Worm (Caenorhabditis elegans) whole organism, L4 larva: ENCODE data around the gene crn-5.

Experiments used
- D1046.2 ChIP-seq: fragments of 200-800 bp; sonication (Bioruptor generic); IDR thresholded peaks from 2 replicates; pipeline ENCODE4 v1.3.6; 2022; ENCODE audit warnings: missing genetic modification characterization, missing compliant biosample characterization
- F44E2.7 ChIP-seq: fragments of 200-800 bp; sonication (Bioruptor generic); IDR thresholded peaks from 2 replicates; pipeline ENCODE4 v2.1.2; 2022; ENCODE audit warnings: missing genetic modification characterization, missing compliant biosample characterization
- T20F7.1 ChIP-seq: fragments of 200-800 bp; sonication (Bioruptor generic); optimal IDR thresholded peaks from 2 replicates; lab custom pipeline; 2018; ENCODE audit warnings: mild to moderate bottlenecking, missing genetic modification characterization, missing compliant biosample characterization
- T26A8.4 ChIP-seq: fragments of 200-800 bp; sonication (Bioruptor generic); IDR thresholded peaks from 2 replicates; pipeline ENCODE4 v1.3.6; 2022; ENCODE audit warnings: missing genetic modification characterization, missing compliant biosample characterization
- Y48G9A.11 ChIP-seq: fragments of 200-800 bp; sonication (Bioruptor generic); IDR thresholded peaks from 2 replicates; pipeline ENCODE4 v1.3.6; 2022; ENCODE audit warnings: missing genetic modification reagents, missing genetic modification characterization, missing compliant biosample characterization
- Y75B8A.6 ChIP-seq: fragments of 200-800 bp; sonication (Bioruptor generic); IDR thresholded peaks from 2 replicates; pipeline ENCODE4 v1.3.6; 2022; ENCODE audit warnings: missing genetic modification reagents, missing genetic modification characterization, missing compliant biosample characterization
- ZK337.2 ChIP-seq: fragments of 200-800 bp; sonication (Bioruptor generic); IDR thresholded peaks from 2 replicates; pipeline ENCODE4 v1.3.6; 2022; ENCODE audit warnings: missing genetic modification reagents, missing genetic modification characterization, missing compliant biosample characterization
- aha-1 ChIP-seq: fragments of 150-350 bp; peaks from one replicate; lab custom pipeline; 2014; ENCODE audit warnings: missing biosample characterization, missing genetic modification characterization
- ceh-44 ChIP-seq: fragments of 200-800 bp; sonication (Bioruptor generic); IDR thresholded peaks from 2 replicates; pipeline ENCODE4 v1.3.6; 2022; ENCODE audit warnings: missing genetic modification reagents, missing genetic modification characterization, missing compliant biosample characterization
- ctbp-1 ChIP-seq: fragments of 200-800 bp; sonication (Bioruptor generic); IDR thresholded peaks from 2 replicates; pipeline ENCODE4 v1.3.6; 2022; ENCODE audit warnings: missing genetic modification reagents, missing genetic modification characterization, missing compliant biosample characterization
- daf-16 ChIP-seq, 3 experiments: sonication (generic microtip); optimal IDR thresholded peaks; 2 replicates each; lab custom pipeline; 2016 to 2017; ENCODE audit warnings: missing genetic modification characterization in 3 of 3, missing genetic modification reagents in 3 of 3, mild to moderate bottlenecking in 2 of 3, missing compliant biosample characterization in 2 of 3, missing biosample characterization in 1 of 3, moderate library complexity in 1 of 3
- daf-8 ChIP-seq: fragments of 200-800 bp; sonication (Bioruptor generic); IDR thresholded peaks from 2 replicates; pipeline ENCODE4 v1.3.6; 2022; ENCODE audit warnings: missing genetic modification characterization, missing compliant biosample characterization
- dmd-8 ChIP-seq: fragments of 200-800 bp; sonication (Bioruptor generic); IDR thresholded peaks from 2 replicates; pipeline ENCODE4 v1.3.6; 2022; ENCODE audit warnings: missing genetic modification characterization, missing compliant biosample characterization
- dmd-9 ChIP-seq: fragments of 200-800 bp; sonication (Bioruptor generic); IDR thresholded peaks from 2 replicates; pipeline ENCODE4 v1.3.6; 2022; ENCODE audit warnings: missing genetic modification reagents, missing genetic modification characterization, missing compliant biosample characterization
- duxl-1 ChIP-seq: sonication (generic microtip); optimal IDR thresholded peaks from 2 replicates; lab custom pipeline; 2016; ENCODE audit warnings: mild to moderate bottlenecking, missing genetic modification characterization, moderate library complexity, missing compliant biosample characterization; ENCODE audit not compliant: poor library complexity
- dve-1 ChIP-seq: sonication (generic microtip); optimal IDR thresholded peaks from 2 replicates; lab custom pipeline; 2017; ENCODE audit warnings: antibody characterized with exemption, mild to moderate bottlenecking, missing genetic modification characterization, missing compliant biosample characterization; ENCODE audit not compliant: insufficient read depth
- hif-1 ChIP-seq, 2 experiments: sonication (generic microtip); optimal IDR thresholded peaks; 2 replicates each; lab custom pipeline; 2016 to 2017; ENCODE audit warnings: missing compliant biosample characterization in 2 of 2, missing genetic modification characterization in 2 of 2, missing genetic modification reagents in 2 of 2, missing genotype in 2 of 2, mild to moderate bottlenecking in 1 of 2
- hlh-11 ChIP-seq: fragments of 200-800 bp; sonication (Bioruptor generic); optimal IDR thresholded peaks from 2 replicates; lab custom pipeline; 2018; ENCODE audit warnings: mild to moderate bottlenecking, missing genetic modification characterization, missing compliant biosample characterization
- hlh-30 ChIP-seq: sonication (generic microtip); optimal IDR thresholded peaks from 2 replicates; lab custom pipeline; 2017; ENCODE audit warnings: antibody characterized with exemption, mild to moderate bottlenecking, missing genetic modification characterization, missing compliant biosample characterization; ENCODE audit not compliant: insufficient read depth
- hmg-1.1 ChIP-seq: fragments of 200-800 bp; sonication (Bioruptor generic); IDR thresholded peaks from 2 replicates; pipeline ENCODE4 v1.3.6; 2022; ENCODE audit warnings: missing genetic modification reagents, missing genetic modification characterization, missing compliant biosample characterization
- jun-1 ChIP-seq: fragments of 150-350 bp; optimal IDR thresholded peaks from 2 replicates; lab custom pipeline; 2014; ENCODE audit warnings: missing biosample characterization, missing genetic modification reagents, missing genetic modification characterization
- lin-13 ChIP-seq: fragments of 150-350 bp; optimal IDR thresholded peaks from 2 replicates; lab custom pipeline; 2014; ENCODE audit warnings: missing biosample characterization, missing genetic modification reagents, missing genetic modification characterization
- lin-15B ChIP-seq: fragments of 150-350 bp; sonication (generic microtip); optimal IDR thresholded peaks from 3 replicates; lab custom pipeline; 2014; ENCODE audit warnings: missing biosample characterization, missing genetic modification characterization
- lin-39 ChIP-seq: fragments of 150-350 bp; optimal IDR thresholded peaks from 2 replicates; lab custom pipeline; 2014; ENCODE audit warnings: missing biosample characterization, missing genetic modification reagents, missing genetic modification characterization
- madf-5 ChIP-seq, 2 experiments: fragments of 200-800 bp; sonication (Bioruptor generic); IDR thresholded peaks; 2 replicates each; pipeline ENCODE4 v1.3.6; 2022; ENCODE audit warnings: missing compliant biosample characterization in 2 of 2, missing genetic modification characterization in 2 of 2
- mdl-1 ChIP-seq, 2 experiments: fragments of 150-350 bp in 1 of 2; sonication (generic microtip) in 1 of 2; optimal IDR thresholded peaks; 2 replicates each; lab custom pipeline; 2014 to 2017; ENCODE audit warnings: missing biosample characterization in 2 of 2, missing genetic modification characterization in 2 of 2
- mdt-29 ChIP-seq: fragments of 200-800 bp; sonication (Bioruptor generic); IDR thresholded peaks from 2 replicates; pipeline ENCODE4 v1.3.6; 2022; ENCODE audit warnings: missing genetic modification reagents, missing genetic modification characterization, missing compliant biosample characterization
- mxl-2 ChIP-seq: fragments of 200-800 bp; sonication (Bioruptor generic); conservative IDR thresholded peaks from 2 replicates; pipeline ENCODE4 v1.3.6; 2022; ENCODE audit warnings: missing genetic modification reagents, missing genetic modification characterization, missing compliant biosample characterization
- mxl-3 ChIP-seq: fragments of 200-800 bp; sonication (Bioruptor generic); optimal IDR thresholded peaks from 2 replicates; lab custom pipeline; 2018; ENCODE audit warnings: mild to moderate bottlenecking, missing genetic modification characterization, missing compliant biosample characterization
- nhr-11 ChIP-seq: fragments of 150-350 bp; optimal IDR thresholded peaks from 2 replicates; lab custom pipeline; 2014; ENCODE audit warnings: missing biosample characterization, missing genetic modification characterization
- nhr-111 ChIP-seq: fragments of 200-800 bp; sonication (Bioruptor generic); optimal IDR thresholded peaks from 2 replicates; lab custom pipeline; 2018; ENCODE audit warnings: mild to moderate bottlenecking, missing genetic modification characterization, missing compliant biosample characterization
- nhr-25 ChIP-seq: sonication (generic microtip); optimal IDR thresholded peaks from 2 replicates; lab custom pipeline; 2017; ENCODE audit warnings: missing genetic modification characterization, mild to moderate bottlenecking, missing compliant biosample characterization, antibody characterized with exemption, moderate library complexity, borderline replicate concordance; ENCODE audit not compliant: insufficient read depth
- nhr-48 ChIP-seq: sonication (generic microtip); optimal IDR thresholded peaks from 2 replicates; lab custom pipeline; 2016; ENCODE audit warnings: mild to moderate bottlenecking, missing genetic modification characterization, missing compliant biosample characterization
- nhr-77 ChIP-seq: fragments of 150-350 bp; optimal IDR thresholded peaks from 2 replicates; lab custom pipeline; 2014; ENCODE audit warnings: missing biosample characterization, missing genetic modification characterization
- php-3 ChIP-seq: fragments of 200-800 bp; sonication (Bioruptor generic); IDR thresholded peaks from 2 replicates; pipeline ENCODE4 v1.3.6; 2022; ENCODE audit warnings: missing genetic modification reagents, missing genetic modification characterization, missing compliant biosample characterization
- pqm-1 ChIP-seq: sonication (generic microtip); optimal IDR thresholded peaks from 2 replicates; lab custom pipeline; 2017; ENCODE audit warnings: missing biosample characterization, missing genetic modification characterization
- rbr-2 ChIP-seq: sonication (generic microtip); optimal IDR thresholded peaks from 2 replicates; lab custom pipeline; 2016; ENCODE audit warnings: missing genotype, missing genetic modification characterization, missing compliant biosample characterization
- sdz-12 ChIP-seq: fragments of 200-800 bp; sonication (Bioruptor generic); optimal IDR thresholded peaks from 2 replicates; lab custom pipeline; 2018; ENCODE audit warnings: mild to moderate bottlenecking, missing genetic modification characterization, missing compliant biosample characterization
- set-16 ChIP-seq: fragments of 200-800 bp; sonication (Bioruptor generic); IDR thresholded peaks from 2 replicates; pipeline ENCODE4 v1.3.6; 2022; ENCODE audit warnings: missing genetic modification reagents, missing genetic modification characterization, missing compliant biosample characterization
- spr-3 ChIP-seq: fragments of 200-800 bp; sonication (Bioruptor generic); optimal IDR thresholded peaks from 2 replicates; lab custom pipeline; 2018; ENCODE audit warnings: mild to moderate bottlenecking, missing genetic modification characterization, missing compliant biosample characterization
- unc-39 ChIP-seq: sonication (generic microtip); optimal IDR thresholded peaks from 2 replicates; lab custom pipeline; 2017; ENCODE audit warnings: missing biosample characterization, missing genetic modification characterization
- zfp-2 ChIP-seq: sonication (generic microtip); optimal IDR thresholded peaks from 2 replicates; lab custom pipeline; 2016; ENCODE audit warnings: mild to moderate bottlenecking, missing genetic modification characterization, missing compliant biosample characterization
- zfp-3 ChIP-seq: fragments of 200-800 bp; sonication (Bioruptor generic); conservative IDR thresholded peaks from 2 replicates; pipeline ENCODE4 v1.3.6; 2022; ENCODE audit warnings: missing genetic modification reagents, missing genetic modification characterization, missing compliant biosample characterization
- zip-2 ChIP-seq: fragments of 150-350 bp; optimal IDR thresholded peaks from 2 replicates; lab custom pipeline; 2014; ENCODE audit warnings: missing biosample characterization, missing genetic modification characterization

The crn-5 gene

DNA sequence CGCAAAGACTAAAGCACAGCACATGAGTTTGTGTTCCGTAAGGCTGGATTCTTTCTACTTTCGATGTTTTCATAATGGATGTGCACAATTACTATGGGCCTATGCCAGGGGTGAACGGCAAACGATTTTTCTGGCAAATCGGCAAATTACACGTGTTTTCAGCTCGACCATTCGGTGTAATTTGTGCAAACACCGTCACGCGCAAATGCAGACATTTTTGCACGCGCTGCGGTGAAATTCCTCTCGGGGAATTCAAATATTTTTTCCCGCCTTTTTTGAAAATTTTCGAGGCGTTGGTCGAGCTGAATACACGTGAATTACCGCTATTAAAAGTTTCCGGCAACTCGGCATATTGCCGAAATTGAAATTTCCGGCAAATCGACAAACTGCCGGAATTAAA lies 35.0 kb upstream of the crn-5 start:
- TF ChIP-seq aha-1 (tag; lab: Kevin White, UChicago) (peak; percentile 34), Y48G9A.11 (0 out of 2 replicates have a peak, but pooled peaks have one; percentile 38), madf-5 (GFP tag; IDR thresholded peaks at IDR 0.05; lab: Robert Waterston, UW) (0 out of 4 replicates have a peak, but pooled peaks of 1 of the 2 experiments have one; percentile 63)

ce11 chrII:10558345-10558744 lies 34.2 kb upstream of the crn-5 start:
- TF ChIP-seq Y75B8A.6 (GFP tag; lab: Robert Waterston, UW) (no peak), mdl-1 (tag; optimal IDR thresholded peaks at IDR 0.05; lab: Kevin White, UChicago) (peak in 1 of 2 experiments; percentile 3), T20F7.1 (GFP tag; lab: Kevin White, UChicago) (no peak), mxl-3 (GFP tag; lab: Kevin White, UChicago) (peak; percentile 25), daf-16 (GFP tag; optimal IDR thresholded peaks at IDR 0.05; lab: Kevin White, UChicago) (peak in 1 of 2 experiments; percentile 43), daf-16 (tag; optimal IDR thresholded peaks at IDR 0.05; lab: Kevin White, UChicago) (no peak), T26A8.4 (GFP tag; lab: Robert Waterston, UW) (no peak), zfp-2 (tag; lab: Kevin White, UChicago) (no peak), dve-1 (tag; lab: Kevin White, UChicago) (no peak), hif-1 (tag; optimal IDR thresholded peaks at IDR 0.05; lab: Kevin White, UChicago) (no peak), zfp-3 (GFP tag; lab: Robert Waterston, UW) (no peak), hlh-11 (no peak), hlh-30 (tag; lab: Kevin White, UChicago) (peak; percentile 66), nhr-25 (no peak), lin-13 (no peak), madf-5 (GFP tag; IDR thresholded peaks at IDR 0.05; lab: Robert Waterston, UW) (no peak), nhr-11 (tag; lab: Kevin White, UChicago) (peak; percentile 87)

DNA sequence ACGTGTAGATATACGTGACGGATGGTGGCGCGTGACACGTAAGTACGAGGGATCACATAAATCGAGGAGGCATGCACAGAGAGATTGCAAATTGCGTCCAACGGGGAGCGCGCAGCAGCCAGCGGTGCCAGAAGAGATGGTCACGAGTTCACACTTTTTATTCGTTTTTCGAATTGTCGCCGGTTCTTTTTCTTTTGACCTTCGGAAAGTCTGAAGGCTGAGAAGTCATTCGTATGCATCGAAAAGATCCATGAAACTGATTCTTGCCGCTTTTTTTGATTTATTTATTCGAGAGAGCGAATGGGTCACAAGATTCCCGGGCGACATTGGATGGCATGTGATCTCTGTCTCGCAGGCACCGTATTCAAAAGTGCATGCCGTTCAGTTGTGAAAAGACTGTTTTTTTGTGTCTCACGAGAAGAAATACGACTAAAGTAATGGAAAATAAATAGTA lies 33.6 kb upstream of the crn-5 start:
- TF ChIP-seq hmg-1.1 (peak; percentile 70; the same call in 1 of the 2 replicates), duxl-1 (tag; lab: Kevin White, UChicago) (peak; percentile 44), dmd-8 (GFP tag; lab: Robert Waterston, UW) (no peak), ceh-44 (GFP tag; lab: Robert Waterston, UW) (no peak), daf-16 (GFP tag; optimal IDR thresholded peaks at IDR 0.05; lab: Kevin White, UChicago) (no peak), daf-16 (tag; optimal IDR thresholded peaks at IDR 0.05; lab: Kevin White, UChicago) (no peak), nhr-111 (GFP tag; lab: Kevin White, UChicago) (no peak), zip-2 (tag; lab: Kevin White, UChicago) (no peak), F44E2.7 (GFP tag; lab: Robert Waterston, UW) (no peak), jun-1 (no peak), dve-1 (tag; lab: Kevin White, UChicago) (peak; percentile 66), unc-39 (tag; lab: Kevin White, UChicago) (no peak), mdt-29 (GFP tag; lab: Robert Waterston, UW) (peak; percentile 58; the same call in 1 of the 2 replicates), lin-15B (tag; lab: Kevin White, UChicago) (no peak), pqm-1 (tag; lab: Kevin White, UChicago) (no peak), ZK337.2 (no peak), nhr-77 (tag; lab: Kevin White, UChicago) (no peak), ctbp-1 (peak; percentile 51), Y48G9A.11 (no peak), lin-39 (tag; lab: Kevin White, UChicago) (no peak), set-16 (GFP tag; lab: Robert Waterston, UW) (peak; percentile 61; the same call in 1 of the 2 replicates), daf-8 (no peak), D1046.2 (GFP tag; lab: Robert Waterston, UW) (no peak), zfp-3 (GFP tag; lab: Robert Waterston, UW) (no peak), php-3 (peak; percentile 72), T20F7.1 (GFP tag; lab: Kevin White, UChicago) (no peak), mxl-2 (no peak), dmd-9 (GFP tag; lab: Robert Waterston, UW) (no peak), spr-3 (GFP tag; lab: Kevin White, UChicago) (no peak), nhr-48 (tag; lab: Kevin White, UChicago) (no peak), rbr-2 (peak; percentile 40), nhr-11 (tag; lab: Kevin White, UChicago) (peak; percentile 73), sdz-12 (GFP tag; lab: Kevin White, UChicago) (no peak)
